Worm (Caenorhabditis elegans): ENCODE measurements around the gene jtr-1.

- no peak for TF ChIP-seq sptf-1 (tag; optimal IDR thresholded peaks at IDR 0.05)
- TF ChIP-seq unc-62 (GFP tag; optimal IDR thresholded peaks at IDR 0.05) = no peak
- no peak for TF ChIP-seq blmp-1 (tag; optimal IDR thresholded peaks at IDR 0.05)
- no peak for TF ChIP-seq ces-1 (GFP tag; optimal IDR thresholded peaks at IDR 0.05)
- TF ChIP-seq nhr-237 (tag; optimal IDR thresholded peaks at IDR 0.05) = no peak
Measured at ce11 chrIV:1443997-1444678, 23.4 kb downstream of the jtr-1 start.

All from whole organism, mixed stage, embryonic.